Fruit fly (Drosophila melanogaster): ENCODE results near the gene CG44532.
A peak's percentile ranks its signal among the peaks of the same experiment; 100 is the strongest.

Gene CG44532

DNA sequence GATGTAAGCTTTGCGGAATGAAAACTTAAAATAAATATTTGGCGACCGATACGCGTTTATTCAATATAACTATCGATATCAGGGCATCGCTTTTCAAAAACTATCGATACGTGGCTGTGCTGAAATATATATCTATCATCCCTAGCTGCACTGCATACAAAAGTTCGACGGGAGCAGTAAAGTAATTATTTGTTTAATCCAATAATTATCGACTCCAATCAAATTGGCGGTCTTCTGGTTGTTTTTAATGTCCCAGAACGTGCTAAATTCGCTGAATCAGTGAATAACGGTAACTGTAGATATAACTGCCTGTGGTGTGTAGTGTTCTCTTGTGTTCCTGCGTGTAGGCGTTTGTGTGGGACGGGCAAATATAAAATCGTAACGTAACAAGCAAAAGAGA is 1.2 kb downstream of the CG44532 start, which contains the start of gene mei-P26 (continued):
- no peak for TF ChIP-seq CG1792 (GFP tag; optimal IDR thresholded peaks at IDR 0.05)
- TF ChIP-seq Taf1 (GFP tag; IDR thresholded peaks at IDR 0.05), result no peak
- no peak for TF ChIP-seq Dfd (GFP tag; optimal IDR thresholded peaks at IDR 0.05)
- TF ChIP-seq hth (optimal IDR thresholded peaks at IDR 0.05), result no peak
- no peak for TF ChIP-seq sob (GFP tag; IDR thresholded peaks at IDR 0.05)
- no peak for TF ChIP-seq croc (GFP tag; conservative IDR thresholded peaks at IDR 0.05)
- no peak for TF ChIP-seq wdn (GFP tag; IDR thresholded peaks at IDR 0.05)
- no peak for TF ChIP-seq grn (GFP tag; optimal IDR thresholded peaks at IDR 0.05)
- no peak for TF ChIP-seq onecut (GFP tag; IDR thresholded peaks at IDR 0.05)
- TF ChIP-seq chn (GFP tag; optimal IDR thresholded peaks at IDR 0.05), result no peak
- TF ChIP-seq CG8290 (GFP tag; optimal IDR thresholded peaks at IDR 0.05), result no peak
- peak in 1 of 2 experiments; percentile 38 for TF ChIP-seq CG8290 (tag; optimal IDR thresholded peaks at IDR 0.05)
- TF ChIP-seq CG4707 (GFP tag; optimal IDR thresholded peaks at IDR 0.05), result no peak
- no peak for TF ChIP-seq CTCF (GFP tag; optimal IDR thresholded peaks at IDR 0.05)
- TF ChIP-seq oc (tag; optimal IDR thresholded peaks at IDR 0.05), result no peak
- no peak for TF ChIP-seq Hr39 (optimal IDR thresholded peaks at IDR 0.05)
- no peak for TF ChIP-seq gem (tag; optimal IDR thresholded peaks at IDR 0.05)
- TF ChIP-seq CG31365 (tag; optimal IDR thresholded peaks at IDR 0.05), result no peak
- TF ChIP-seq CG10462 (GFP tag; optimal IDR thresholded peaks at IDR 0.05), result no peak
- TF ChIP-seq tll (GFP tag; optimal IDR thresholded peaks at IDR 0.05), result no peak
- no peak for TF ChIP-seq cad (GFP tag; optimal IDR thresholded peaks at IDR 0.05)
- TF ChIP-seq vnd (GFP tag; IDR thresholded peaks at IDR 0.05; ENCODE audit: partially characterized antibody), result peak; percentile 75
- no peak for TF ChIP-seq mirr (GFP tag; optimal IDR thresholded peaks at IDR 0.05)
- TF ChIP-seq CG6272 (GFP tag; IDR thresholded peaks at IDR 0.05), result no peak
- TF ChIP-seq Med (GFP tag), result peak; percentile 25
- no peak for TF ChIP-seq CG6854 (GFP tag; optimal IDR thresholded peaks at IDR 0.05)
- no peak for TF ChIP-seq slou (GFP tag; optimal IDR thresholded peaks at IDR 0.05)
- TF ChIP-seq CG17186 (GFP tag; optimal IDR thresholded peaks at IDR 0.05), result no peak
- no peak for TF ChIP-seq Sox100B (GFP tag; optimal IDR thresholded peaks at IDR 0.05)
- no peak for TF ChIP-seq CG7372 (GFP tag; IDR thresholded peaks at IDR 0.05)
- peak; percentile 51 for TF ChIP-seq Dp (GFP tag; optimal IDR thresholded peaks at IDR 0.05)
- no peak for TF ChIP-seq D (optimal IDR thresholded peaks at IDR 0.05)
- TF ChIP-seq D (GFP tag; optimal IDR thresholded peaks at IDR 0.05), result no peak
- TF ChIP-seq CG34224 (GFP tag; IDR thresholded peaks at IDR 0.05; ENCODE audit: partially characterized antibody), result peak; percentile 82
- no peak for TF ChIP-seq esg (GFP tag; conservative IDR thresholded peaks at IDR 0.05)
- TF ChIP-seq prd (optimal IDR thresholded peaks at IDR 0.05), result no peak
- no peak for TF ChIP-seq prd (GFP tag; IDR thresholded peaks at IDR 0.05)
- no peak for TF ChIP-seq crc (GFP tag; optimal IDR thresholded peaks at IDR 0.05)
- TF ChIP-seq nerfin-2 (GFP tag; IDR thresholded peaks at IDR 0.05; ENCODE audit: partially characterized antibody), result peak; percentile 73
- no peak for TF ChIP-seq gcm2 (GFP tag; optimal IDR thresholded peaks at IDR 0.05)
- no peak for TF ChIP-seq tap (tag; optimal IDR thresholded peaks at IDR 0.05)
- no peak for TF ChIP-seq ftz-f1 (GFP tag; optimal IDR thresholded peaks at IDR 0.05)
- TF ChIP-seq CG17328 (GFP tag; IDR thresholded peaks at IDR 0.05), result no peak
- TF ChIP-seq B-H2 (GFP tag; optimal IDR thresholded peaks at IDR 0.05), result no peak
- no peak for TF ChIP-seq nom (GFP tag; optimal IDR thresholded peaks at IDR 0.05)
- no peak for TF ChIP-seq CG12071 (GFP tag; optimal IDR thresholded peaks at IDR 0.05)
- no peak for TF ChIP-seq CG3163 (GFP tag; optimal IDR thresholded peaks at IDR 0.05)
- TF ChIP-seq Nf-YC (tag; optimal IDR thresholded peaks at IDR 0.05), result no peak
- TF ChIP-seq odd (GFP tag; optimal IDR thresholded peaks at IDR 0.05), result no peak
- no peak for TF ChIP-seq CG32772 (GFP tag; IDR thresholded peaks at IDR 0.05)
- TF ChIP-seq CG1832 (GFP tag; optimal IDR thresholded peaks at IDR 0.05), result no peak
- TF ChIP-seq CG32532 (GFP tag; IDR thresholded peaks at IDR 0.05), result no peak
- TF ChIP-seq Hmx (GFP tag; optimal IDR thresholded peaks at IDR 0.05), result no peak
- no peak for TF ChIP-seq CG17361 (GFP tag; IDR thresholded peaks at IDR 0.05)
- TF ChIP-seq CG6689 (GFP tag; IDR thresholded peaks at IDR 0.05), result no peak
